Worm (Caenorhabditis elegans) whole organism, L3 larva: ENCODE data around the gene srb-3.

ENCODE experiments used
- ceh-28 ChIP-seq: fragments of 150-350 bp; optimal IDR thresholded peaks from 2 replicates; lab custom pipeline; 2014; ENCODE audit warnings: missing biosample characterization, missing genetic modification reagents, missing genetic modification characterization
- elt-3 ChIP-seq, 3 experiments: fragments of 150-350 bp in 1 of 3; sonication (generic microtip) in 2 of 3; optimal IDR thresholded peaks; 2 replicates in 2 of 3; 4 replicates in 1 of 3; lab custom pipeline; 2014 to 2017; ENCODE audit warnings: missing biosample characterization in 3 of 3, missing genetic modification characterization in 3 of 3
- fkh-10 ChIP-seq: sonication (generic microtip); optimal IDR thresholded peaks from 2 replicates; lab custom pipeline; 2017; ENCODE audit warnings: missing biosample characterization, missing genetic modification reagents, missing genetic modification characterization
- nhr-237 ChIP-seq: fragments of 150-350 bp; optimal IDR thresholded peaks from 2 replicates; lab custom pipeline; 2014; ENCODE audit warnings: missing biosample characterization, missing genetic modification characterization
- pha-4 ChIP-seq: fragments of 150-350 bp; optimal IDR thresholded peaks from 2 replicates; lab custom pipeline; 2014; ENCODE audit warnings: missing biosample characterization, missing genetic modification reagents, missing genetic modification characterization
- unc-39 ChIP-seq: sonication (generic microtip); optimal IDR thresholded peaks from 4 replicates; lab custom pipeline; 2017; ENCODE audit warnings: missing biosample characterization, missing genetic modification characterization
- zag-1 ChIP-seq: fragments of 150-350 bp; optimal IDR thresholded peaks from 2 replicates; lab custom pipeline; 2014; ENCODE audit warnings: missing biosample characterization, missing genetic modification characterization

DNA sequence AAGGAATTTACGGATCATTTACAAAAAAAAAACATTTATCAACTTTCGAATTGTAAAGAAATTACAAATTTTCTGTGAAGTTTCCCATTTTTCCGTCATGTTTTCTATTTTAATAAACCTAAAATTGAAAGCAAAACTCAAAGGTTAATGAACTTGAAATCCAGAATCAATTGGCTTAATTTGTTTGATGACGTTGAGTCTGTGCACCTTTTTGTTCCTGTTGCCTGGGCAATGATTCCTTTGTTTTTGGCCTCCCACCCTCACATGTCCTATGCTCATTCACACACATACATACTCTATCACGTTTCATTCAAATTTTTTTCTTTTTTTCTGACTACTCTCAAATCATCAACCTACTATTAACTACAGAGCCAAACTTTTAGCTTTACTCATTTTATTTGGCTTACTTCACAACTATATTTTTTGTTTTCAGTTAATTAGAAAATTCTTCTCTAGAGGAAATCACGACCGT is 30.3 kb downstream of the srb-3 start, which contains the start of gene F58A6.2:
- no peak for TF ChIP-seq nhr-237 (tag; lab: Kevin White, UChicago)
- no peak for TF ChIP-seq fkh-10
- no peak for TF ChIP-seq ceh-28
- no peak for TF ChIP-seq elt-3 (tag; optimal IDR thresholded peaks at IDR 0.05; lab: Kevin White, UChicago)
- TF ChIP-seq pha-4 (tag; lab: Kevin White, UChicago): no peak
- TF ChIP-seq zag-1 (tag; lab: Kevin White, UChicago): no peak
- no peak for TF ChIP-seq unc-39 (tag; lab: Kevin White, UChicago)
